Worm (Caenorhabditis elegans) whole organism, early embryonic: ENCODE measurements around the gene unc-64.

ENCODE experiments used
- B0310.2 ChIP-seq: sonication (generic microtip); optimal IDR thresholded peaks from 2 replicates; lab custom pipeline; 2016; ENCODE audit warnings: mild to moderate bottlenecking, missing genetic modification characterization, missing compliant biosample characterization
- F13C5.2 ChIP-seq: sonication (generic microtip); optimal IDR thresholded peaks from 2 replicates; lab custom pipeline; 2017; ENCODE audit warnings: mild to moderate bottlenecking, missing genetic modification characterization, inconsistent platforms, missing compliant biosample characterization
- aly-1 ChIP-seq: sonication (generic microtip); optimal IDR thresholded peaks from 2 replicates; lab custom pipeline; 2016; ENCODE audit warnings: missing genetic modification characterization, missing compliant biosample characterization
- ama-1 ChIP-seq: fragments of 150-350 bp; optimal IDR thresholded peaks from 2 replicates; lab custom pipeline; 2014
- ceh-13 ChIP-seq: fragments of 200-800 bp; sonication (Bioruptor generic); optimal IDR thresholded peaks from 2 replicates; lab custom pipeline; 2018; ENCODE audit warnings: mild to moderate bottlenecking, missing genetic modification characterization, missing compliant biosample characterization
- ceh-36 ChIP-seq: sonication (generic microtip); optimal IDR thresholded peaks from 2 replicates; lab custom pipeline; 2016; ENCODE audit warnings: missing genetic modification characterization, inconsistent platforms, missing compliant biosample characterization
- ets-7 ChIP-seq: sonication (generic microtip); optimal IDR thresholded peaks from 2 replicates; lab custom pipeline; 2016; ENCODE audit warnings: missing genotype, missing genetic modification characterization, missing compliant biosample characterization
- flt-1 ChIP-seq: fragments of 200-800 bp; sonication (Bioruptor generic); IDR thresholded peaks from 2 replicates; pipeline ENCODE4 v1.3.6; 2022; ENCODE audit warnings: missing genetic modification characterization, missing compliant biosample characterization
- hmbx-1 ChIP-seq: sonication (generic microtip); optimal IDR thresholded peaks from 2 replicates; lab custom pipeline; 2016; ENCODE audit warnings: mild to moderate bottlenecking, missing genetic modification characterization, missing compliant biosample characterization
- hmg-4 ChIP-seq: fragments of 200-800 bp; sonication (Bioruptor generic); optimal IDR thresholded peaks from 2 replicates; lab custom pipeline; 2018; ENCODE audit warnings: mild to moderate bottlenecking, missing genetic modification characterization, missing compliant biosample characterization
- hnd-1 ChIP-seq: sonication (generic microtip); optimal IDR thresholded peaks from 2 replicates; lab custom pipeline; 2016; ENCODE audit warnings: missing genetic modification characterization, missing compliant biosample characterization
- pes-1 ChIP-seq: fragments of 200-800 bp; sonication (Bioruptor generic); IDR thresholded peaks from 2 replicates; pipeline ENCODE4 v1.3.6; 2022; ENCODE audit warnings: missing genetic modification reagents, missing genetic modification characterization, missing compliant biosample characterization
- scrt-1 ChIP-seq: fragments of 200-800 bp; sonication (Bioruptor generic); IDR thresholded peaks from 2 replicates; pipeline ENCODE4 v1.3.6; 2022; ENCODE audit warnings: missing genetic modification characterization, missing compliant biosample characterization
- sea-1 ChIP-seq: fragments of 200-800 bp; sonication (Bioruptor generic); conservative IDR thresholded peaks from 2 replicates; pipeline ENCODE4 v1.3.6; 2022; ENCODE audit warnings: missing genetic modification characterization, missing compliant biosample characterization
- tbx-11 ChIP-seq: fragments of 200-800 bp; sonication (Bioruptor generic); IDR thresholded peaks from 2 replicates; pipeline ENCODE4 v1.3.6; 2022; ENCODE audit warnings: missing genetic modification characterization, missing compliant biosample characterization
- tbx-37 ChIP-seq: fragments of 200-800 bp; sonication (Bioruptor generic); conservative IDR thresholded peaks from 2 replicates; pipeline ENCODE4 v1.3.6; 2022; ENCODE audit warnings: missing genetic modification reagents, missing genetic modification characterization, missing compliant biosample characterization
- tra-4 ChIP-seq: sonication (generic microtip); optimal IDR thresholded peaks from 2 replicates; lab custom pipeline; 2017; ENCODE audit warnings: missing genetic modification characterization, missing compliant biosample characterization

The unc-64 gene

DNA sequence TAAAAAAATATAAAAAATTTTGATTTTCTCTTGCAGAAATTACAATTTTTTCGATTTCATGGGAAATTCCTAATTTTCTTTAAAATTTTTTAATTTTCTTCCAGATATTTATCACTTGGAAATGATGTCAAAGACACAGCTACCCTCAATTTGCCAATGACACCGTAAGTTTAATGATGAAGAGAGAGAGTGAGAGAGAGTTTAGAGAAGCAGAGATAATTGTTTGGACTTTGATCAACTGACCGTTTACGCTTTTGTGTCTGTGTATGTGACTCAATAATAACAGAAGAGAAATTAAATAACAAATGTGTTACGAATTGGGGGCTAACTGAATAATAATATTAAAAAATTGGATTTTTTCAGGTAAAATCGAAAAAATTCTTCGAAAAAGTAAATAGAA, 33.5 kb downstream of the unc-64 start:
- TF ChIP-seq tbx-37 = no peak
- TF ChIP-seq hnd-1 (tag; lab: Kevin White, UChicago) = no peak
- TF ChIP-seq tbx-11 = no peak
- TF ChIP-seq ceh-13 (GFP tag; lab: Kevin White, UChicago) = no peak
- TF ChIP-seq ets-7 (tag; lab: Kevin White, UChicago) = no peak
- no peak for TF ChIP-seq scrt-1 (GFP tag; lab: Robert Waterston, UW)

- TF ChIP-seq F13C5.2 (tag; lab: Kevin White, UChicago) (no peak), sea-1 (GFP tag; lab: Robert Waterston, UW) (no peak), tbx-11 (no peak), hmbx-1 (tag; lab: Kevin White, UChicago) (no peak)
These were observed 36.7 kb downstream of the unc-64 start, which contains the start of gene Y43F4B.10 for ce11 chrIII:13313788-13314187. Gene Y43F4B.10 (plus strand): TSS chrIII:13314068.

DNA sequence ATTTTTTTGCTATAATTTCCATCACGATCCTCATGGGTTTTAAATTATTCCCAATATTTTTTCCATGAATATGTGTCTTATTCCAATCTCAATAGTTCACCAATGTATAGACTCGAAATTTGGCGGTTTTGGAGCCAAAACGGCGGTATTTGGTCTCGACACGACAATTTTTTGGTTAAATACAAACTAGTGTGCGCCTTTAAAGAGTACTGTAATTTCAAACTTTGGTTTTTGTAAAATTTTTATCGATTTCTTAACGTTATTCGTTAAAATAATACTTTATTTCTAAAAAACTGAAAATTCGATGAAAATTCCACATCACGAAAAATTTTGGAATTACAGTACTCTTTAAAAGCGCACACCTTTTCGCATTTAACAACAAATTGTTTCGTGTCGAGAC, 37.6 kb downstream of the unc-64 start:
- TF ChIP-seq pes-1 (GFP tag; lab: Robert Waterston, UW) (no peak), tbx-37 (no peak), ceh-36 (tag; lab: Kevin White, UChicago) (no peak), tbx-11 (no peak), hmg-4 (GFP tag; lab: Kevin White, UChicago) (no peak), ets-7 (tag; lab: Kevin White, UChicago) (no peak), tra-4 (tag; lab: Kevin White, UChicago) (no peak), scrt-1 (GFP tag; lab: Robert Waterston, UW) (no peak)

- TF ChIP-seq ama-1 (lab: Kevin White, UChicago) (no peak), sea-1 (GFP tag; lab: Robert Waterston, UW) (no peak), F13C5.2 (tag; lab: Kevin White, UChicago) (no peak), hmg-4 (GFP tag; lab: Kevin White, UChicago) (no peak), ets-7 (tag; lab: Kevin White, UChicago) (no peak)
These were observed 38.0 kb downstream of the unc-64 start, which contains the start of gene dph-7 for ce11 chrIII:13315071-13315470. Gene dph-7 (plus strand): TSS chrIII:13315123.

- TF ChIP-seq hmbx-1 (tag; lab: Kevin White, UChicago) = no peak
- no peak for TF ChIP-seq ama-1 (lab: Kevin White, UChicago)
- TF ChIP-seq F13C5.2 (tag; lab: Kevin White, UChicago) = no peak
- no peak for TF ChIP-seq ceh-13 (GFP tag; lab: Kevin White, UChicago)
- no peak for TF ChIP-seq ets-7 (tag; lab: Kevin White, UChicago)
- no peak for TF ChIP-seq tbx-11
- no peak for TF ChIP-seq scrt-1 (GFP tag; lab: Robert Waterston, UW)
- TF ChIP-seq aly-1 (tag; lab: Kevin White, UChicago) = no peak
- no peak for TF ChIP-seq tbx-37
- no peak for TF ChIP-seq hnd-1 (tag; lab: Kevin White, UChicago)
- TF ChIP-seq pes-1 (GFP tag; lab: Robert Waterston, UW) = no peak
- TF ChIP-seq flt-1 (GFP tag; lab: Robert Waterston, UW) = no peak
- TF ChIP-seq ceh-36 (tag; lab: Kevin White, UChicago) = no peak
- no peak for TF ChIP-seq B0310.2
- TF ChIP-seq sea-1 (GFP tag; lab: Robert Waterston, UW) = no peak
These were observed 39.9 kb downstream of the unc-64 start for ce11 chrIII:13316935-13317334.

- TF ChIP-seq F13C5.2 (tag; lab: Kevin White, UChicago) (no peak), hnd-1 (tag; lab: Kevin White, UChicago) (no peak), hmg-4 (GFP tag; lab: Kevin White, UChicago) (no peak), scrt-1 (GFP tag; lab: Robert Waterston, UW) (no peak), ets-7 (tag; lab: Kevin White, UChicago) (no peak), hmbx-1 (tag; lab: Kevin White, UChicago) (no peak), flt-1 (GFP tag; lab: Robert Waterston, UW) (no peak), ceh-13 (GFP tag; lab: Kevin White, UChicago) (no peak), pes-1 (GFP tag; lab: Robert Waterston, UW) (no peak), tra-4 (tag; lab: Kevin White, UChicago) (no peak), B0310.2 (no peak), ama-1 (lab: Kevin White, UChicago) (no peak)
These were observed 40.4 kb downstream of the unc-64 start for ce11 chrIII:13317383-13317911.

- no peak for TF ChIP-seq pes-1 (GFP tag; lab: Robert Waterston, UW)
- no peak for TF ChIP-seq hmg-4 (GFP tag; lab: Kevin White, UChicago)
- TF ChIP-seq ets-7 (tag; lab: Kevin White, UChicago) = no peak
- TF ChIP-seq hmbx-1 (tag; lab: Kevin White, UChicago) = no peak
- TF ChIP-seq tra-4 (tag; lab: Kevin White, UChicago) = no peak
- no peak for TF ChIP-seq aly-1 (tag; lab: Kevin White, UChicago)
- no peak for TF ChIP-seq B0310.2
- no peak for TF ChIP-seq tbx-37
These were observed 45.5 kb downstream of the unc-64 start, which contains the start of gene F53A2.11 for ce11 chrIII:13322578-13322977. Gene F53A2.11 (minus strand): TSS chrIII:13322678.

DNA sequence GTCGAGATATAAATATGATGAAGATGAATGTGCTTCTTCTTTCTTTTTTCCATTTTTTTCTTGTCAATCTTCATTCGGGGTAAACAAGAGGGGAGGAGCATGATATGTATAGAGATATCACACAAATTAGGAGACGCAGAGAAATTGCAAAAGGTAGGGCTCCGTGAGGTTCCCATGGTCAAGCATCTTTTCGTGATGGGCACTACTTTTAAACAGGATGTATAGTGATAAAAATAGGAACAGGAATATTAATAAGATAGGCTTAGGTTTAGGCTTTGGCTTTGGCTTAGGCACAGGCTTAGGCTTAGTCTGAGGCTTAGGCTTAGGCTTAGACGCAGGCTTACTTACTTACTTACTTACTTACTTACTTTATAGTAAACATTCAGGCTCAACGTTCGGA, 47.7 kb downstream of the unc-64 start, which contains the start of gene F53A2.1:
Gene F53A2.1 (minus strand): TSS at position 101 of the 400 bp plus-strand sequence.
- TF ChIP-seq ets-7 (tag; lab: Kevin White, UChicago) (no peak), flt-1 (GFP tag; lab: Robert Waterston, UW) (no peak), ceh-13 (GFP tag; lab: Kevin White, UChicago) (no peak), scrt-1 (GFP tag; lab: Robert Waterston, UW) (no peak), tra-4 (tag; lab: Kevin White, UChicago) (no peak), ama-1 (lab: Kevin White, UChicago) (no peak), F13C5.2 (tag; lab: Kevin White, UChicago) (no peak), sea-1 (GFP tag; lab: Robert Waterston, UW) (no peak), hnd-1 (tag; lab: Kevin White, UChicago) (no peak), tbx-37 (no peak), pes-1 (GFP tag; lab: Robert Waterston, UW) (no peak), tbx-11 (no peak)
